Fruit fly (Drosophila melanogaster) whole organism, pupa: ENCODE results near the gene ush.

Source experiments
- CG15710 ChIP-seq: fragments of 200-800 bp; sonication (Bioruptor generic); optimal IDR thresholded peaks from 2 replicates; lab custom pipeline; 2018; ENCODE audit warnings: missing biosample characterization, mild to moderate bottlenecking, missing genetic modification characterization, moderate library complexity
- CG9948 ChIP-seq: fragments of 200-800 bp; sonication (Bioruptor generic); optimal IDR thresholded peaks from 2 replicates; lab custom pipeline; 2018; ENCODE audit warnings: missing biosample characterization, mild to moderate bottlenecking, missing genetic modification characterization, moderate library complexity

DNA sequence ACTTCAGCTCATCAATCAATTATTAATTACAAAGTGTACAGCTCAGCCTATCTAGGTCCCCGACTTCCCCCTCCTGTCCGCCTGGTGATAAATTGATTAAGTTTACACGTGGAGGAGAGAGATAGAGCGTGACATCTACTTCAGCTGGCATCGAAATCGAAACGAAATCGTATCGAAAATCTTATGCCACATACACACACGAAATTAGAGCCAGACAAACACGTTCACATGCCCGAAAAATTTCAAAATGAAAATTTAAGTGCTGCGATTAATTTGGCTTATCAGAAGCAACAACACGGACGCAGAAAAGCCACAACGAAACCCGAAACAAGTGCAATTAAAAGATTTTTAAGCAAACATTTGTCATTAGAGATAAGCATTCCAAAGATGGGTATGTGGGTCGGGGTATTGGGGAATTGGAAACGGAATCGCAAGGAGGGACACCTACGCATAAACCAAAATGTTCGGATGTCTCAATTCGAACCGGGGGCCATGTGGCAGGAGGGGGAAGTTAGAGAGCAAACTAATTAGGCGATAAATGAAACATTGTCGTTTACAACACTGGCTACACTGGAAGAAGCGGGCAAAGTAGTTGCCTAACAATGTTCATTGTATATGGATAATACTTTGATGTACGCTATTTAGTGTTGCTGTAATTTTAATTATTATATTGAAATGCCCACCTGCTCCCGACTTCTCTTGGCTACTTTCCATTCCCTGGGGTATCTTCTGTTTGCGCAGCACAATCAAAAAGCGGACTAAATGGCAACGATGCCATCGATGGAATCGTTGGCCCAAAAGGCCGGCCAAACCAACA is 21.8 kb downstream of the ush start:
- TF ChIP-seq CG15710 (tag; lab: Kevin White, UChicago), result no peak
- no peak for TF ChIP-seq CG9948 (tag; lab: Kevin White, UChicago)
